Fruit fly (Drosophila melanogaster): ENCODE measurements around the gene bur.
A peak's percentile ranks its signal among the peaks of the same experiment; 100 is the strongest.

The bur gene

DNA sequence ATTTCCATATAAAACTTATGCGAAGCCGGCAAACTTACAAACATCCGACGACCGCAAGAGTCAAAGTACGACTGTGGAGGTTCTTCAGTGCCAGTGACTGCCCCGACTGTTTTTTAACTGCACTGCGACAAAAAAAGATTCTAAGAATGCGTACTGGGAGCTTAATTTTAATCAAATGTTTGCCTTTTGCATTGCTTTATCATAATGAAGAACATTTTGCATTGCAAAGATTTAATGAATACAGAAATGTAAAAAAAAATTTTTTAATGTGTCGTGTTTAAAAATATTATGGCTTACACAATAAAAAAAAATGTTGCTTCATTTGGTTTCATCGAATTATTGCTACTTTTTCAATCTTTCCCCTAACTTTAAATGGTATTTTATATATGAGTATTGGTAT lies 17.7 kb upstream of the bur start:
- TF ChIP-seq usp (GFP tag; optimal IDR thresholded peaks at IDR 0.05) (no peak), Dll (optimal IDR thresholded peaks at IDR 0.05) (no peak), pan (optimal IDR thresholded peaks at IDR 0.05) (no peak), CG8478 (optimal IDR thresholded peaks at IDR 0.05) (no peak), psq (optimal IDR thresholded peaks at IDR 0.05) (no peak), EcR (GFP tag; optimal IDR thresholded peaks at IDR 0.05) (no peak)

dm6 chr2L:21196511-21196910 lies 17.0 kb upstream of the bur start:
- no peak for TF ChIP-seq EcR (GFP tag; optimal IDR thresholded peaks at IDR 0.05)
- no peak for TF ChIP-seq psq (optimal IDR thresholded peaks at IDR 0.05)
- TF ChIP-seq CG8478 (optimal IDR thresholded peaks at IDR 0.05), result no peak
- TF ChIP-seq Dll (optimal IDR thresholded peaks at IDR 0.05), result no peak
- TF ChIP-seq pan (optimal IDR thresholded peaks at IDR 0.05), result no peak
- TF ChIP-seq usp (GFP tag; optimal IDR thresholded peaks at IDR 0.05), result no peak

DNA sequence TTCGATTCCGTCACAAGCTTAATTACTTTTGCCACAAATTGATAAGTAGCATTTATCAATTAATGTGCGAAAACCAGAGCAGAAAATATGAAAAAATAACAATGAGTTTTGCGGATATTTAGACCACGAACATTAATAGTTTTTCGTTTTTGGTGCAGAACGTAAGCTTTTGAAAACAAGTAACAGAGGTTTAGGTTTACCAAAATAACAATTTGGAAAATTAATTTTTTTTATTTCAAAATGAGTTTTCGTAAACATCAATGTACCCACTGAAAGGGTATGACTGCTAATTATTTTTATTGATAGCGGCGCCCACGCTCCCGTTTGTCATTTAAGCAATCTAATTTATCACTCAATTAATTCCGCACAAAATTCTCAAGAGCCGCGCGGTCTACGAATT lies 15.8 kb upstream of the bur start:
- TF ChIP-seq psq (optimal IDR thresholded peaks at IDR 0.05) (no peak), usp (GFP tag; optimal IDR thresholded peaks at IDR 0.05) (no peak), Dll (optimal IDR thresholded peaks at IDR 0.05) (no peak), CG8478 (optimal IDR thresholded peaks at IDR 0.05) (no peak), pan (optimal IDR thresholded peaks at IDR 0.05) (no peak), EcR (GFP tag; optimal IDR thresholded peaks at IDR 0.05) (no peak)

DNA sequence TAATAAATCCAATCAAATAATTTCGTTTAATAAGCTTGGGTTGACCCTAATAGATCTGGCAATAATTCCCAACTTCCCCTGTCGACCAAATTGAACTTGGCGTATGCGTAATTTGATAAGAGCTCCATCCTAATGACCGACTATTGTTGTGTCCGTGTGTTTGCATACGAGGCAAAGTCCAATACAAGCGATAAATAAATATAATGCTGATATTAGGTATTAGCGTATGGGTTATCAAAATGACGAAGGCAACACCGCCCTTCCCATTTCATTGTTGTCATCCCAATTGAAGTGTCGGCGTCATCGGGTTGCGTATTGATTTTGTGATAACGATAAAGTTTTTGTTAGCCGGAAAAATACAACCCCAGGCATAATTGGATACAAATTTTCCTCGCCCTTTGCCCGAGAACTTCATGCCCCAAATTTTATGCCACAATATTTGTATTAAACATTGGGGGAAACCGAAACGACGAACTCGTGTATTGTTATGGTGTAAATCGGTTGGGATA lies 9.8 kb upstream of the bur start:
- no peak for TF ChIP-seq CG8478 (optimal IDR thresholded peaks at IDR 0.05)

dm6 chr2L:21187753-21188152 lies 8.3 kb upstream of the bur start:
- TF ChIP-seq usp (GFP tag; optimal IDR thresholded peaks at IDR 0.05), result no peak
- TF ChIP-seq pan (optimal IDR thresholded peaks at IDR 0.05), result no peak
- no peak for TF ChIP-seq Dll (optimal IDR thresholded peaks at IDR 0.05)
- no peak for TF ChIP-seq CG8478 (optimal IDR thresholded peaks at IDR 0.05)
- no peak for TF ChIP-seq EcR (GFP tag; optimal IDR thresholded peaks at IDR 0.05)
- TF ChIP-seq psq (optimal IDR thresholded peaks at IDR 0.05), result no peak

DNA sequence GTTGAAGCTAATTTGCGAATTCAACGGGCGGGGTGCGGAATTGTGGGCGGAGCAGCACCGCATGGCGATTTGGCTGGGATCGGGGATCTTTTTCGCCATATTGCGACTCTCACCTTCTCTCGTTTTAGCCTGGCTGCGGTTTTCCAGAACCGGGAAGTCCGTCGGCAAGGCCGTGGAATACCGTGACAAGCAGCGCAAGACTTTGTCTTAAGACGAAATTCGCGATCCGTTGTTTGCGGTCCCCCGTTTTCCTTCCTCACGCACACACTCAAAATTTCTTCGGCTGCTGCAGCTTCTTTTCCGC lies 314 bp downstream of the bur start:
- TF ChIP-seq psq (optimal IDR thresholded peaks at IDR 0.05) (no peak), pan (optimal IDR thresholded peaks at IDR 0.05) (no peak)

dm6 chr2L:21178436-21179216 lies 857 bp downstream of the bur start:
- no peak for TF ChIP-seq Dll (optimal IDR thresholded peaks at IDR 0.05)
- TF ChIP-seq pan (optimal IDR thresholded peaks at IDR 0.05), result no peak
- no peak for TF ChIP-seq CG8478 (optimal IDR thresholded peaks at IDR 0.05)
- no peak for TF ChIP-seq EcR (GFP tag; optimal IDR thresholded peaks at IDR 0.05)
- TF ChIP-seq psq (optimal IDR thresholded peaks at IDR 0.05), result no peak

dm6 chr2L:21172922-21173321 lies 6.6 kb downstream of the bur start, which contains the start of gene CG31627:
Gene CG31627, plus strand, starts transcription at chr2L:21173222.
- TF ChIP-seq CG8478 (optimal IDR thresholded peaks at IDR 0.05), result no peak
- no peak for TF ChIP-seq usp (GFP tag; optimal IDR thresholded peaks at IDR 0.05)
- TF ChIP-seq pan (optimal IDR thresholded peaks at IDR 0.05), result no peak
- no peak for TF ChIP-seq EcR (GFP tag; optimal IDR thresholded peaks at IDR 0.05)
- no peak for TF ChIP-seq Dll (optimal IDR thresholded peaks at IDR 0.05)
- no peak for TF ChIP-seq psq (optimal IDR thresholded peaks at IDR 0.05)

DNA sequence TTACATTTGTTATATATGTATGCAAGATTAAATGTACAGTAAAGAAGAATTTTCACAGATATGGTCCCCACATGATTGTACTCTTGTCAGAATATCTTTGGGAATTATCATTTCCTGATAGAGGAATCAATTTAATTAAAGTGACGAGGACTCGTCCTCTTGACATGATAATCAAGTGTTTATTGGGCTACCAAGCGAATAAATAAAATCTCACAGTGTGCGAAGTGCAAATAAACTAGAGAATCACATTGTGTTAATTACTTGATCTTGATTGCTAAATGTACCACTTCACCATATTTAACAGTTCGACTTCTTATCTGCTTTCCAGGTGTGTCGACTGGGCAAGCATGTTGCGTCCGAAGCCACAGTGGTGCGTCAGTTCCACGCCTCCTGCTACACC lies 9.6 kb downstream of the bur start:
- TF ChIP-seq CG8478 (optimal IDR thresholded peaks at IDR 0.05) (no peak), usp (GFP tag; optimal IDR thresholded peaks at IDR 0.05) (no peak), pan (optimal IDR thresholded peaks at IDR 0.05) (no peak), psq (optimal IDR thresholded peaks at IDR 0.05) (no peak)

dm6 chr2L:21169160-21169624 lies 10.3 kb downstream of the bur start:
- no peak for TF ChIP-seq usp (GFP tag; optimal IDR thresholded peaks at IDR 0.05)
- no peak for TF ChIP-seq psq (optimal IDR thresholded peaks at IDR 0.05)
- no peak for TF ChIP-seq CG8478 (optimal IDR thresholded peaks at IDR 0.05)
- no peak for TF ChIP-seq EcR (GFP tag; optimal IDR thresholded peaks at IDR 0.05)
- no peak for TF ChIP-seq Dll (optimal IDR thresholded peaks at IDR 0.05)
- no peak for TF ChIP-seq pan (optimal IDR thresholded peaks at IDR 0.05)

DNA sequence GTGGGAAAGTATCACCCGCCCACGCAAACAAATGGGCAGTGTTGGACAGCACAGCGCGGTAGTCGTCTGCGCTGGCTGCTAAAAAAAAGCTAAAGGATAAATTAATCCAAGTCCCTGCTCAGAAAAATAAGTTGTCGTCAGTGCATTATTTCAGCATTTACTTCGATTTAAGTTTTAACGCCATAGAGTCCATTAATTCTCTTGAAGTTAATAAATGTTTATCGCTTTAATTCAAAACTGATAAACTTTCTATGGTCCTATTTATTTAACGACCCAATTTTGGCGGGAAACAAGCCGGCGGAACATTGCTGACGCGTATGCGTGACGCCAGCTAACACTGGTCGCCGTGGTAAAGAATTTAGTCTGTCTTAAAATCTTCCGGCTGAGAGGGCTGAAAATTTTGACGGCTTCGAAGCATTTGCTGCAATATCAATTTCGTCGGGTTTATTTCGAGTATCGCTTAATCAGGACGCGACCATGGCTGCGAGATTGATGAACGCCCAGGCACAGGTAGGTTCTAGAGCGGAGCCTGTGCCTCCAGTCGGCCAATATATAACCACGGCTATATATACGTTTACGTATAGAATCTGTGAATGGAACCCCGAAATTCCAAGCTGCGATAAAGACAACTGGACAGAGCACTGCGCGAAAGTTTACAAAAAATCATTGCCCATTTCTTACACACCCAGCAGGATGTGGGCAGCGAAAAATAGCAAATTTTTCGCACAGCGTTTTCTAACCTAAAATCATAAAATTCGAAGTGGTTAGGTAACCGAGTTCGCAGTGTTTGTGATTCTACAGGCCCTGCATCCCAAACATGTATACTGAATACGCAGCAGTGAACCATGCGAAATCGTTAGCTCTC lies 11.0 kb downstream of the bur start, which contains the start of the genes mAcon1, CG43345 and CG43346:
TSS of gene mAcon1 (plus strand) at position 276 of the 865 bp plus-strand sequence.
TSS of gene CG43345 (minus strand) at position 287 of the 865 bp plus-strand sequence.
TSS of gene CG43346 (minus strand) at position 287 of the 865 bp plus-strand sequence.
- TF ChIP-seq CG8478 (optimal IDR thresholded peaks at IDR 0.05) (no peak), usp (GFP tag; optimal IDR thresholded peaks at IDR 0.05) (no peak), pan (optimal IDR thresholded peaks at IDR 0.05) (peak; percentile 53), psq (optimal IDR thresholded peaks at IDR 0.05) (no peak)

- TF ChIP-seq psq (optimal IDR thresholded peaks at IDR 0.05) (no peak), EcR (GFP tag; optimal IDR thresholded peaks at IDR 0.05) (no peak)
Measured at dm6 chr2L:21166422-21166821, 13.1 kb downstream of the bur start.

Data from whole organism.